Worm (Caenorhabditis elegans) whole organism, L4/young adult: ENCODE data around the gene srh-22.

Experiments
- W03F9.2 ChIP-seq: fragments of 150-350 bp; optimal IDR thresholded peaks from 2 replicates; lab custom pipeline; 2014; ENCODE audit warnings: missing biosample characterization, missing genetic modification characterization
- dao-5 ChIP-seq: sonication (generic microtip); optimal IDR thresholded peaks from 2 replicates; lab custom pipeline; 2016; ENCODE audit warnings: missing genotype, missing genetic modification characterization, moderate library complexity, missing compliant biosample characterization
- him-1 ChIP-seq: sonication (generic microtip); optimal IDR thresholded peaks from 2 replicates; lab custom pipeline; 2016; ENCODE audit warnings: missing genotype, missing genetic modification reagents, missing genetic modification characterization, missing compliant biosample characterization

Gene srh-22

DNA sequence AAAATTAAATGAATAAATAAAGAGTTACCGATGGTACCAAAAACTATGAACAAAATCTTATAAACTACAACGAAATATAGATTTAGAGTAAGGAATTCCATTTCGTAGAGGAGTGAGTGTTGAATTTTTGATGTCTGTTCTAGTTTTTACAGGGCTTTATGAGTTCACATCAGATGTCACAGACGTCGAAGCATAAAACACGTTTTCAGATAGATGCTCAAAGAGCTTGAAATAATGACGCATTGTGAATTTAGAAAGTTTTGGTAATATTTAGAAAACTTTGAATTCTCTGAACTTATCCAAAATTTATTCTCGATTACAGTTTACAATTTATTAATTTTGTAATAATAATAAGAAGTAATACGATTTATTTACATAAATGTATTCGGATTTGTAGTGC is 50.8 kb downstream of the srh-22 start, which contains the start of gene srsx-9:
TSS of gene srsx-9 (minus strand) at position 101 of the 400 bp plus-strand sequence.
- no peak for TF ChIP-seq him-1 (tag; lab: Kevin White, UChicago)
- no peak for TF ChIP-seq W03F9.2 (tag; lab: Kevin White, UChicago)
- TF ChIP-seq dao-5: no peak
